Worm (Caenorhabditis elegans) whole organism, L1 larva: ENCODE measurements around the gene btb-9.

ENCODE experiments used
- C16A3.4 ChIP-seq: fragments of 150-350 bp; optimal IDR thresholded peaks from 2 replicates; lab custom pipeline; 2014; ENCODE audit warnings: missing biosample characterization, missing genetic modification characterization
- F16B12.6 ChIP-seq: fragments of 150-350 bp; optimal IDR thresholded peaks from 2 replicates; lab custom pipeline; 2014; ENCODE audit warnings: missing biosample characterization, missing genetic modification characterization
- aha-1 ChIP-seq: fragments of 150-350 bp; optimal IDR thresholded peaks from 2 replicates; lab custom pipeline; 2014; ENCODE audit warnings: missing biosample characterization, missing genetic modification characterization
- ama-1 ChIP-seq: fragments of 150-350 bp; optimal IDR thresholded peaks from 2 replicates; lab custom pipeline; 2014
- blmp-1 ChIP-seq: fragments of 150-350 bp; optimal IDR thresholded peaks from 2 replicates; lab custom pipeline; 2014; ENCODE audit warnings: missing biosample characterization, missing genetic modification characterization
- ceh-63 ChIP-seq: fragments of 200-800 bp; sonication (Bioruptor generic); optimal IDR thresholded peaks from 2 replicates; lab custom pipeline; 2018; ENCODE audit warnings: mild to moderate bottlenecking, missing genetic modification characterization, missing compliant biosample characterization
- ceh-88 ChIP-seq: fragments of 200-800 bp; sonication (Bioruptor generic); IDR thresholded peaks from 2 replicates; pipeline ENCODE4 v1.3.6; 2022; ENCODE audit warnings: missing genetic modification characterization, missing compliant biosample characterization
- dpl-1 ChIP-seq, 3 experiments: fragments of 150-350 bp in 2 of 3; sonication (generic microtip) in 1 of 3; optimal IDR thresholded peaks; 2 replicates each; lab custom pipeline; 2014 to 2017; ENCODE audit warnings: missing biosample characterization in 3 of 3, missing genetic modification characterization in 3 of 3, missing genetic modification reagents in 3 of 3
- dsc-1 ChIP-seq: sonication (generic microtip); optimal IDR thresholded peaks from 2 replicates; lab custom pipeline; 2016; ENCODE audit warnings: mild to moderate bottlenecking, missing genetic modification characterization, missing compliant biosample characterization
- efl-3 ChIP-seq: fragments of 200-800 bp; sonication (Bioruptor generic); optimal IDR thresholded peaks from 2 replicates; lab custom pipeline; 2018; ENCODE audit warnings: mild to moderate bottlenecking, missing genetic modification characterization, missing compliant biosample characterization
- ets-5 ChIP-seq: fragments of 200-800 bp; sonication (Bioruptor generic); IDR thresholded peaks from 2 replicates; pipeline ENCODE4 v1.3.6; 2022; ENCODE audit warnings: missing genetic modification characterization, missing compliant biosample characterization
- fkh-10 ChIP-seq: sonication (generic microtip); optimal IDR thresholded peaks from 2 replicates; lab custom pipeline; 2017; ENCODE audit warnings: missing biosample characterization, missing genetic modification reagents, missing genetic modification characterization
- fkh-8 ChIP-seq: sonication (generic microtip); optimal IDR thresholded peaks from 2 replicates; lab custom pipeline; 2016; ENCODE audit warnings: mild to moderate bottlenecking, missing genetic modification characterization, missing compliant biosample characterization
- hlh-17 ChIP-seq: fragments of 200-800 bp; sonication (Bioruptor generic); optimal IDR thresholded peaks from 2 replicates; lab custom pipeline; 2018; ENCODE audit warnings: missing genetic modification characterization, mild to moderate bottlenecking, missing compliant biosample characterization, moderate library complexity, borderline replicate concordance
- hlh-4 ChIP-seq: sonication (generic microtip); optimal IDR thresholded peaks from 2 replicates; lab custom pipeline; 2016; ENCODE audit warnings: mild to moderate bottlenecking, missing genetic modification characterization, missing compliant biosample characterization
- hpl-2 ChIP-seq: fragments of 150-350 bp; optimal IDR thresholded peaks from 2 replicates; lab custom pipeline; 2014; ENCODE audit warnings: missing biosample characterization, missing genetic modification reagents, missing genetic modification characterization
- irx-1 ChIP-seq: sonication (generic microtip); optimal IDR thresholded peaks from 2 replicates; lab custom pipeline; 2016; ENCODE audit warnings: missing genetic modification characterization, missing compliant biosample characterization
- isw-1 ChIP-seq: fragments of 200-800 bp; sonication (Bioruptor generic); IDR thresholded peaks from 2 replicates; pipeline ENCODE4 v1.3.6; 2022; ENCODE audit warnings: missing genetic modification characterization, missing compliant biosample characterization
- lin-35 ChIP-seq, 2 experiments: fragments of 150-350 bp; optimal IDR thresholded peaks; 2 replicates each; lab custom pipeline; 2014; ENCODE audit warnings: missing biosample characterization in 2 of 2, missing genetic modification characterization in 2 of 2, missing genetic modification reagents in 2 of 2
- lir-3 ChIP-seq: sonication (generic microtip); optimal IDR thresholded peaks from 2 replicates; lab custom pipeline; 2016; ENCODE audit warnings: mild to moderate bottlenecking, missing genetic modification characterization, moderate library complexity, missing compliant biosample characterization; ENCODE audit not compliant: poor library complexity
- lsy-2 ChIP-seq, 2 experiments: fragments of 150-350 bp; optimal IDR thresholded peaks; 2 replicates each; lab custom pipeline; 2014; ENCODE audit warnings: missing biosample characterization in 2 of 2, missing genetic modification characterization in 2 of 2
- mab-9 ChIP-seq: fragments of 200-800 bp; sonication (Bioruptor generic); IDR thresholded peaks from 2 replicates; pipeline ENCODE4 v1.3.6; 2022; ENCODE audit warnings: missing genetic modification reagents, missing genetic modification characterization, missing compliant biosample characterization
- mdl-1 ChIP-seq, 2 experiments: fragments of 150-350 bp; optimal IDR thresholded peaks; 2 replicates each; lab custom pipeline; 2014 to 2017; ENCODE audit warnings: missing biosample characterization in 2 of 2, missing genetic modification characterization in 2 of 2, inconsistent platforms in 1 of 2
- nhr-20 ChIP-seq: sonication (generic microtip); optimal IDR thresholded peaks from 2 replicates; lab custom pipeline; 2016; ENCODE audit warnings: mild to moderate bottlenecking, missing genetic modification characterization, missing compliant biosample characterization
- nhr-47 ChIP-seq: sonication (generic microtip); optimal IDR thresholded peaks from 2 replicates; lab custom pipeline; 2016; ENCODE audit warnings: mild to moderate bottlenecking, missing genetic modification characterization, moderate library complexity, missing compliant biosample characterization
- nhr-77 ChIP-seq: fragments of 150-350 bp; optimal IDR thresholded peaks from 2 replicates; lab custom pipeline; 2014; ENCODE audit warnings: missing biosample characterization, missing genetic modification characterization
- nhr-85 ChIP-seq: sonication (generic microtip); peaks from one replicate; lab custom pipeline; 2016; ENCODE audit warnings: missing genetic modification characterization, inconsistent platforms, missing compliant biosample characterization
- nhr-90 ChIP-seq: sonication (generic microtip); optimal IDR thresholded peaks from 2 replicates; lab custom pipeline; 2016; ENCODE audit warnings: mild to moderate bottlenecking, missing genetic modification characterization, missing compliant biosample characterization; ENCODE audit not compliant: poor library complexity
- snpc-4 ChIP-seq: fragments of 150-350 bp; optimal IDR thresholded peaks from 2 replicates; lab custom pipeline; 2014; ENCODE audit warnings: missing biosample characterization, missing genetic modification characterization
- sox-4 ChIP-seq: sonication (generic microtip); optimal IDR thresholded peaks from 2 replicates; lab custom pipeline; 2016; ENCODE audit warnings: missing genetic modification characterization, missing compliant biosample characterization
- sptf-1 ChIP-seq: fragments of 150-350 bp; optimal IDR thresholded peaks from 2 replicates; lab custom pipeline; 2014; ENCODE audit warnings: missing biosample characterization, missing genetic modification characterization
- sup-37 ChIP-seq: fragments of 200-800 bp; sonication (Bioruptor generic); optimal IDR thresholded peaks from 2 replicates; lab custom pipeline; 2018; ENCODE audit warnings: mild to moderate bottlenecking, missing genetic modification characterization, missing compliant biosample characterization
- swsn-7 ChIP-seq: sonication (generic microtip); optimal IDR thresholded peaks from 2 replicates; lab custom pipeline; 2016; ENCODE audit warnings: missing genetic modification characterization, missing compliant biosample characterization
- tlp-1 ChIP-seq: fragments of 150-350 bp; optimal IDR thresholded peaks from 2 replicates; lab custom pipeline; 2014; ENCODE audit warnings: missing biosample characterization, missing genetic modification characterization
- unc-62 ChIP-seq: fragments of 150-350 bp; optimal IDR thresholded peaks from 2 replicates; lab custom pipeline; 2014; ENCODE audit warnings: missing biosample characterization, missing genetic modification reagents, missing genetic modification characterization
- unc-98 ChIP-seq: fragments of 200-800 bp; sonication (Bioruptor generic); IDR thresholded peaks from 2 replicates; pipeline ENCODE4 v1.3.6; 2022; ENCODE audit warnings: missing genetic modification characterization, missing compliant biosample characterization
- zip-4 ChIP-seq: fragments of 200-800 bp; sonication (Bioruptor generic); optimal IDR thresholded peaks from 2 replicates; lab custom pipeline; 2018; ENCODE audit warnings: mild to moderate bottlenecking, missing genetic modification characterization, moderate library complexity, missing compliant biosample characterization
- ztf-11 ChIP-seq, 2 experiments: sonication (generic microtip); optimal IDR thresholded peaks; 2 replicates each; lab custom pipeline; 2016 to 2017; ENCODE audit warnings: missing genetic modification characterization in 2 of 2, missing biosample characterization in 1 of 2, missing compliant biosample characterization in 1 of 2
- ztf-4 ChIP-seq: fragments of 150-350 bp; optimal IDR thresholded peaks from 2 replicates; lab custom pipeline; 2014; ENCODE audit warnings: missing biosample characterization, missing genetic modification characterization

The btb-9 gene

ce11 chrII:1724314-1724713 lies 4.0 kb upstream of the btb-9 start, which contains the start of gene fbxb-11:
TSS of gene fbxb-11 (plus strand) at chrII:1724614.
- TF ChIP-seq efl-3 (GFP tag; lab: Kevin White, UChicago) (no peak), irx-1 (tag; lab: Kevin White, UChicago) (no peak), mdl-1 (tag; optimal IDR thresholded peaks at IDR 0.05; lab: Kevin White, UChicago) (no peak), hpl-2 (GFP tag; lab: Kevin White, UChicago) (no peak), C16A3.4 (tag; lab: Kevin White, UChicago) (no peak), mab-9 (GFP tag; lab: Robert Waterston, UW) (no peak), unc-98 (GFP tag; lab: Robert Waterston, UW) (no peak), lin-35 (GFP tag; optimal IDR thresholded peaks at IDR 0.05; lab: Kevin White, UChicago) (no peak), hlh-17 (GFP tag; lab: Kevin White, UChicago) (no peak), ceh-88 (no peak), nhr-47 (no peak), unc-62 (no peak), dsc-1 (tag; lab: Kevin White, UChicago) (no peak), lsy-2 (tag; optimal IDR thresholded peaks at IDR 0.05; lab: Kevin White, UChicago) (no peak), nhr-90 (tag; lab: Kevin White, UChicago) (no peak), ama-1 (lab: Kevin White, UChicago) (no peak), swsn-7 (tag; lab: Kevin White, UChicago) (no peak), ets-5 (no peak), snpc-4 (tag; lab: Kevin White, UChicago) (no peak)

ce11 chrII:1725735-1726134 lies 2.6 kb upstream of the btb-9 start, which contains the start of gene F45C12.17:
TSS of gene F45C12.17 (plus strand) at chrII:1726111.
- TF ChIP-seq lir-3 = no peak

ce11 chrII:1730103-1730502 lies 1.8 kb downstream of the btb-9 start, which contains the start of gene ceh-81:
TSS of gene ceh-81 (plus strand) at chrII:1730403.
- TF ChIP-seq sptf-1 (tag; lab: Kevin White, UChicago) (no peak), ama-1 (lab: Kevin White, UChicago) (no peak), sup-37 (no peak), fkh-8 (tag; lab: Kevin White, UChicago) (no peak), hlh-4 (tag; lab: Kevin White, UChicago) (no peak), fkh-10 (GFP tag; lab: Kevin White, UChicago) (no peak), hlh-17 (GFP tag; lab: Kevin White, UChicago) (no peak), ztf-4 (tag; lab: Kevin White, UChicago) (no peak), tlp-1 (tag; lab: Kevin White, UChicago) (no peak), mdl-1 (tag; optimal IDR thresholded peaks at IDR 0.05; lab: Kevin White, UChicago) (no peak), nhr-85 (tag; lab: Kevin White, UChicago) (no peak), ztf-11 (tag; optimal IDR thresholded peaks at IDR 0.05; lab: Kevin White, UChicago) (no peak), unc-62 (no peak), ceh-63 (GFP tag; lab: Kevin White, UChicago) (no peak), zip-4 (GFP tag; lab: Kevin White, UChicago) (no peak), isw-1 (GFP tag; lab: Robert Waterston, UW) (no peak), blmp-1 (no peak), aha-1 (no peak), sox-4 (tag; lab: Kevin White, UChicago) (no peak), nhr-20 (no peak)
- TF ChIP-seq, all 84 proteins: peak for 0

ce11 chrII:1731932-1732331 lies 3.6 kb downstream of the btb-9 start, which contains the start of gene ceh-82:
TSS of gene ceh-82 (plus strand) at chrII:1732232.
- no peak for TF ChIP-seq lsy-2 (tag; optimal IDR thresholded peaks at IDR 0.05; lab: Kevin White, UChicago)
- no peak for TF ChIP-seq zip-4 (GFP tag; lab: Kevin White, UChicago)
- no peak for TF ChIP-seq ztf-4 (tag; lab: Kevin White, UChicago)
- TF ChIP-seq ceh-63 (GFP tag; lab: Kevin White, UChicago) = no peak
- no peak for TF ChIP-seq nhr-20
- TF ChIP-seq nhr-77 (tag; lab: Kevin White, UChicago) = no peak
- no peak for TF ChIP-seq dpl-1 (GFP tag; optimal IDR thresholded peaks at IDR 0.05; lab: Kevin White, UChicago)
- no peak for TF ChIP-seq F16B12.6 (tag; lab: Kevin White, UChicago)
- no peak for TF ChIP-seq mdl-1 (tag; optimal IDR thresholded peaks at IDR 0.05; lab: Kevin White, UChicago)
